Fruit fly (Drosophila melanogaster): ENCODE results near the gene hng3.
A peak's percentile ranks its signal among the peaks of the same experiment; 100 is the strongest.

The hng3 gene

dm6 chr3L:778977-779376, 23.7 kb upstream of the hng3 start (continued):
- TF ChIP-seq net (GFP tag; optimal IDR thresholded peaks at IDR 0.05) (peak; percentile 41), dsx (GFP tag; optimal IDR thresholded peaks at IDR 0.05; ENCODE audit: poor library complexity, severe bottlenecking) (no peak), OdsH (GFP tag; optimal IDR thresholded peaks at IDR 0.05) (peak; percentile 37)

DNA sequence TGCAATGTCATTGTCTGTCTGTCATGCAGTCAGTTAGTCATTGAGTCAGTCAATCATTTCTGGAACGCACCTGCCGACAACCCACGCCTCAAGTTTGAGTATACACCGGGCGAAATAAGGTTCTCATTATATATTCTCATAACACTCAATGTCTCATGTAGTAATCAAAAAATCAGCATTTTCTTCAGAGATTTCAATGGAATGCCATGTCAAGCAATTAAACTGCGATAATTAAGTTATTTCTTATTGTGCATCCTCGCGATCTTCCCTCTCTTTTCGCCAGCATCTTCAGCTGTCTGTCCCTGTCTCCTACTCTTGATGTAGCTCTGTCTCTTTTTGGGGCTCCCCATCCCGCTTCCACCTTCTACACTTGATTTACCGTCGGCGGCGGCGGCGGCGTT, 22.0 kb upstream of the hng3 start:
- TF ChIP-seq Met (GFP tag; optimal IDR thresholded peaks at IDR 0.05) = peak; percentile 76
- peak; percentile 62 for TF ChIP-seq Gug (GFP tag; IDR thresholded peaks at IDR 0.05)
- TF ChIP-seq Hr4 (GFP tag; optimal IDR thresholded peaks at IDR 0.05) = peak; percentile 56
- TF ChIP-seq net (GFP tag; optimal IDR thresholded peaks at IDR 0.05) = peak; percentile 77
- TF ChIP-seq OdsH (GFP tag; optimal IDR thresholded peaks at IDR 0.05) = peak; percentile 80
- peak; percentile 67 for TF ChIP-seq eg (GFP tag; IDR thresholded peaks at IDR 0.05)
- peak; percentile 61 for TF ChIP-seq fd59A (GFP tag; optimal IDR thresholded peaks at IDR 0.05)
- peak; percentile 69 for TF ChIP-seq CG10669 (GFP tag; optimal IDR thresholded peaks at IDR 0.05)
- peak; percentile 3 for TF ChIP-seq Lpt (GFP tag; optimal IDR thresholded peaks at IDR 0.05)
- peak; percentile 22 for TF ChIP-seq CG6276 (GFP tag; optimal IDR thresholded peaks at IDR 0.05)
- peak; percentile 53 for TF ChIP-seq spab (GFP tag; optimal IDR thresholded peaks at IDR 0.05)
- peak; percentile 81 for TF ChIP-seq acj6 (GFP tag; optimal IDR thresholded peaks at IDR 0.05)
- peak; percentile 77 for TF ChIP-seq achi (GFP tag; optimal IDR thresholded peaks at IDR 0.05)
- no peak for TF ChIP-seq fkh (GFP tag; optimal IDR thresholded peaks at IDR 0.05)
- peak; percentile 85 for TF ChIP-seq Hr39 (GFP tag; optimal IDR thresholded peaks at IDR 0.05)
- peak; percentile 73 for TF ChIP-seq lz (GFP tag; optimal IDR thresholded peaks at IDR 0.05)
- peak; percentile 31 to 61 for TF ChIP-seq ss (GFP tag; optimal IDR thresholded peaks at IDR 0.05)
- peak; percentile 60 for TF ChIP-seq Ets96B (tag; optimal IDR thresholded peaks at IDR 0.05)
- TF ChIP-seq svp (GFP tag) = peak; percentile 93
- peak; percentile 7 for TF ChIP-seq Blimp-1 (GFP tag; optimal IDR thresholded peaks at IDR 0.05)
- TF ChIP-seq cyc (GFP tag; optimal IDR thresholded peaks at IDR 0.05) = peak; percentile 84
- no peak for TF ChIP-seq Hr38 (GFP tag; optimal IDR thresholded peaks at IDR 0.05)
- TF ChIP-seq Ets21C (GFP tag; optimal IDR thresholded peaks at IDR 0.05) = peak; percentile 66
- no peak for TF ChIP-seq Eip93F (GFP tag; optimal IDR thresholded peaks at IDR 0.05)
- TF ChIP-seq CG6808 (GFP tag; optimal IDR thresholded peaks at IDR 0.05) = peak; percentile 32
- TF ChIP-seq vri (GFP tag; optimal IDR thresholded peaks at IDR 0.05) = peak; percentile 53
- TF ChIP-seq Sox14 (GFP tag; optimal IDR thresholded peaks at IDR 0.05) = peak; percentile 74
- TF ChIP-seq CG32006 (GFP tag; optimal IDR thresholded peaks at IDR 0.05) = peak; percentile 60
- TF ChIP-seq CG15336 (GFP tag; IDR thresholded peaks at IDR 0.05) = peak; percentile 51
- peak; percentile 79 for TF ChIP-seq CG6163 (GFP tag; IDR thresholded peaks at IDR 0.05)
- TF ChIP-seq esn (GFP tag; optimal IDR thresholded peaks at IDR 0.05) = peak; percentile 79
- peak; percentile 56 for TF ChIP-seq CG1621 (tag; optimal IDR thresholded peaks at IDR 0.05)
- peak; percentile 70 for TF ChIP-seq Sox15 (GFP tag; optimal IDR thresholded peaks at IDR 0.05)
- no peak for TF ChIP-seq fd85E (GFP tag; optimal IDR thresholded peaks at IDR 0.05)
- TF ChIP-seq topi (GFP tag; optimal IDR thresholded peaks at IDR 0.05) = peak; percentile 74
- peak; percentile 77 for TF ChIP-seq Eip75B (GFP tag; optimal IDR thresholded peaks at IDR 0.05)
- TF ChIP-seq CG6792 (GFP tag; optimal IDR thresholded peaks at IDR 0.05) = peak; percentile 80
- TF ChIP-seq pdm3 (GFP tag; optimal IDR thresholded peaks at IDR 0.05) = peak; percentile 81
- peak; percentile 79 for TF ChIP-seq CG31627 (GFP tag; optimal IDR thresholded peaks at IDR 0.05)
- peak; percentile 92 for TF ChIP-seq Eip78C (GFP tag)
- peak; percentile 60 for TF ChIP-seq CG3032 (tag; optimal IDR thresholded peaks at IDR 0.05)
- peak; percentile 70 for TF ChIP-seq Smox (GFP tag; optimal IDR thresholded peaks at IDR 0.05)
- peak; percentile 74 for TF ChIP-seq Sox102F (GFP tag; optimal IDR thresholded peaks at IDR 0.05)
- no peak for TF ChIP-seq CG4318 (GFP tag; optimal IDR thresholded peaks at IDR 0.05)
- peak; percentile 77 for TF ChIP-seq CG8632 (GFP tag; optimal IDR thresholded peaks at IDR 0.05)
- peak; percentile 71 for TF ChIP-seq CG11762 (GFP tag; optimal IDR thresholded peaks at IDR 0.05; ENCODE audit: insufficient read depth)
- TF ChIP-seq CG11294 (GFP tag; IDR thresholded peaks at IDR 0.05) = peak; percentile 34; the same call in 1 of the 2 replicates
- no peak for TF ChIP-seq dac (GFP tag; optimal IDR thresholded peaks at IDR 0.05)
- TF ChIP-seq CG9139 (GFP tag; optimal IDR thresholded peaks at IDR 0.05) = peak; percentile 1

All from whole organism, prepupa.